Fruit fly (Drosophila melanogaster): ENCODE measurements around the gene CG44303.

CG44303 gene

DNA sequence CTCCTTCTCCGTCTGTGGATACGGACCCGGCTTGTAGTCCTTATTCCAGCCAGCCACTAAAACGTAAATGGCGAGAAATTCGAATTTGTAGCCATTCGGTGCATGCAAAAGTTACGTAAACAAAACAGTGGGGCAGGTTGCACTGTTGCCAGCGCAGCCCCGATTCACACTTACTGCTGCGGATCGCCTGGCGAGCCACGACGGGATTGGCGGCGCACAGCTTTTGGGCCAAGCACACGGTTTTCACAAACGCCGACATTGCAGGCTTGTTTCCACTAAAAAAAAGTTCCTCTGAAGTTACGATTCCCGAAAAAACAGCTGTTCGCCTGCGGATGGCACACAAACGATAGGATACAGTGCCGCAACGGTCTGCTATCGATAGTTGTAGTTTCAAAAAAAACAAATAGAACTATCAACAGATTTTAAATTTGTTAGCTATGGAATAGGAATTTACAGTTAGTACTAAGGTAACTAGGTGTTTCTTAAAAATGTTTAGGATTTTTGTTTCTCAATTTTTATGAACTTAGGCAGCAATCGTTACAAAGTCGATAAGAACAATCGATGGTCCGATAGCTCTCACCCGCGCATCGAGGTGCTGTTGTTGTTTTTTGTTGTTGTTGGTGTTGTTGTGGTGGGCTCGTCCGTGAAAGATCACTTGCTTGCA is 9.3 kb downstream of the CG44303 start, which contains the start of gene Fum1:
TSS of gene Fum1 (plus strand) at position 599 of the 664 bp plus-strand sequence.
- TF ChIP-seq ey (GFP tag; optimal IDR thresholded peaks at IDR 0.05) (peak; percentile 2), dl (GFP tag; optimal IDR thresholded peaks at IDR 0.05; ENCODE audit: insufficient read depth in 1 of 2, partially characterized antibody in 2 of 2) (no peak), rgr (GFP tag; optimal IDR thresholded peaks at IDR 0.05) (peak; percentile 39), foxo (GFP tag; optimal IDR thresholded peaks at IDR 0.05) (peak in 1 of 2 experiments; percentile 36), Hnf4 (GFP tag; optimal IDR thresholded peaks at IDR 0.05) (no peak), Hr78 (GFP tag; optimal IDR thresholded peaks at IDR 0.05) (no peak), OdsH (GFP tag; optimal IDR thresholded peaks at IDR 0.05) (no peak), Sp1 (GFP tag; optimal IDR thresholded peaks at IDR 0.05) (peak; percentile 17), Vsx2 (GFP tag; optimal IDR thresholded peaks at IDR 0.05; ENCODE audit: partially characterized antibody) (no peak), HLH106 (tag; optimal IDR thresholded peaks at IDR 0.05) (peak; percentile 45), h (GFP tag; optimal IDR thresholded peaks at IDR 0.05) (peak; percentile 36), woc (GFP tag; optimal IDR thresholded peaks at IDR 0.05) (peak; percentile 48), usp (GFP tag; optimal IDR thresholded peaks at IDR 0.05) (no peak), sv (GFP tag; optimal IDR thresholded peaks at IDR 0.05) (peak; percentile 6), Rel (GFP tag; optimal IDR thresholded peaks at IDR 0.05) (no peak), Rel (tag; optimal IDR thresholded peaks at IDR 0.05) (peak; percentile 1)

DNA sequence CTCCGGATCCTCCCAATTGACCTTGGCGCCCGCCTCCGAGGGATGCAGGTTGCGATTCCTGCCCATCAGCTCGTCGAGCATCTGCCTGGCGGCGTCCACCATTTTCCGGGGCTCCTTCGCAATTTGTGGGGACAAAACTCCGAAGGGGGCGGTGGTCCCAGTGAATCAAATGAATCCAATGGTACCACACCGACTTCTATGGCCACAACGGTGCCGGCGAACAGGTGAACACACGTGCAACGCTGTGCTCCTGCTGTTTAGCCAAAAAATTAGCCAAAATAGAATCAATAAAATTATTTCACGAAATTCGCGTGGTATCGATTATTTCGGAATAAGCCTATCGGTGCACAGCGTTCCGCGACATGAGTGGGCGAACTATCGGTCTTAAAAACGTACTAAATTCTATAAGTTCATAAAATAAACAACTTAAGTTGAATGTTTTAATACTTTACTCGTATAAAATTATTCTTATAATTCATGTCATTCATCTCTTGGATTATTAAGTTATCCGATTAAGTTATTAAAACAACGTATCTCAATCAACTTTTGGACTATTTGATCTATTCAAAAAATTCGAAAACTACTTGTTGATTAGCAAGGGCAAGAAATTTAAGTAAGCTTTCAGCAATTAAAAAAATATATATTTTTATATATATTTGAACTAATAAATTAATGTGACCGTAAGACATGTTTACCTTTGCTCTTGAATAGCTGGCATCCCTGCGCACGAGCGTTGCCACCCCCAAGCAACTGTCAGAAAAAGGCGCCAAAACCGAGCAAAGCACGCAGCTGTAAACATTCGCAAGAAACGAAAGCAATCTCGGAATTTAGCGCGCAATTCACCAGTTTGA is 13.4 kb downstream of the CG44303 start, which contains the start of the genes CG3198 and Mcm6:
TSS of gene CG3198 (minus strand) at position 337 of the 851 bp plus-strand sequence.
TSS of gene Mcm6 (plus strand) at position 751 of the 851 bp plus-strand sequence.
- TF ChIP-seq Myc (optimal IDR thresholded peaks at IDR 0.05) (peak; percentile 6), GATAd (GFP tag; optimal IDR thresholded peaks at IDR 0.05) (no peak), HLH106 (tag; optimal IDR thresholded peaks at IDR 0.05) (peak; percentile 16), Rel (GFP tag; optimal IDR thresholded peaks at IDR 0.05) (no peak), Rel (tag; optimal IDR thresholded peaks at IDR 0.05) (no peak)

DNA sequence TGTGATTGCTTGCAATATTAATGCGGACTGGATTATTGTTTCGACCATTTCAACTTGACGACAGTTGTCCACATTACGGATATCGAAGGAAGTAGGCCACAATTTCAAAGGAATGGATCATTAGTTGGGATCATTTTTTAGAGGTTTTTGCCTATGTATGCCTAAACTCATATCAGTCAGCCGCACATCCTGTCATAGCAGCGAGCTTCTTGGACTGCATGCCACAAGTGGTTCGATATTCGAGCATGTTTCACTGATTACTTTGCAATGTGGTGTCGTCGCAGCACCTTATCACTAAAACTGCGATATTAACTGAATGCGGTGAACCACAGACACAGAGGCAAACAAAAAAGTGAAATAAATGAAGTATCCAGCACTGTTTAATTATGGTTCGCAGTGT is 23.2 kb downstream of the CG44303 start:
- TF ChIP-seq Rel (GFP tag; optimal IDR thresholded peaks at IDR 0.05) (no peak), Rel (tag; optimal IDR thresholded peaks at IDR 0.05) (peak; percentile 32), Hr83 (GFP tag; optimal IDR thresholded peaks at IDR 0.05; ENCODE audit: poor library complexity, severe bottlenecking) (no peak)

DNA sequence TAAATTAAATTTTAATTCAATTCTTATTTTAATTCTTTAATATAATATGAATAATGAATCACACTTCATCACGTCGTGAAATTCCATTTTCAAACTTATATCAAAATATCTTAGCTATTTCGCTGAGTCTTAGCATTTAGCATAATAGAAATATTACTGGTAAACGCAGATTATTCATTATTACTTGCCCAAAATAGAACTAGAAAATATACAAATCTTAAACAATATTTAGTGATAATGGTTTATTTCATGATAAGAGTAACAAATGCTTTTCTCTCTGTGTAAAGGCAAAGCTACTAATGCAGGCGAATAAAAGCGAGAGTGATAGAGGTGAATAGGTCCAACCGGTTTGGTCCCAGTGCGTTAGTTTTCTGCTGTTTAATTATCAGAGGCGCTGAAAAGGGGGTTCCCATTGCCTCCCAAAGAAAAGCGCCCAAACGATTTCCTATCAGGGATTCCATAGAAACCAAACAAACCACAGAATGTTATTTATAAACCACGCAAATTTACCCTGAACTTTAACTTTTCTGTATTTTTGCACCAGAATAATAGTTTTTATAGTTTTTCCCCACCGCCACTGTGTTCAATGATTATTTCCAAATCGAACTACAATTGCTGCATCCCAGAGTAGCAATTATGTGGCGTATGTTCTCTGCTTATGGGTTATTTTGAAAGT is 24.2 kb downstream of the CG44303 start:
- TF ChIP-seq pan (optimal IDR thresholded peaks at IDR 0.05) (no peak), OdsH (GFP tag; optimal IDR thresholded peaks at IDR 0.05) (no peak), br (GFP tag; optimal IDR thresholded peaks at IDR 0.05) (no peak), dsf (GFP tag; optimal IDR thresholded peaks at IDR 0.05; ENCODE audit: borderline replicate concordance) (no peak), fru (GFP tag; optimal IDR thresholded peaks at IDR 0.05) (peak; percentile 31), foxo (GFP tag; optimal IDR thresholded peaks at IDR 0.05) (peak in 1 of 2 experiments; percentile 38), ey (GFP tag; optimal IDR thresholded peaks at IDR 0.05) (peak; percentile 12)

DNA sequence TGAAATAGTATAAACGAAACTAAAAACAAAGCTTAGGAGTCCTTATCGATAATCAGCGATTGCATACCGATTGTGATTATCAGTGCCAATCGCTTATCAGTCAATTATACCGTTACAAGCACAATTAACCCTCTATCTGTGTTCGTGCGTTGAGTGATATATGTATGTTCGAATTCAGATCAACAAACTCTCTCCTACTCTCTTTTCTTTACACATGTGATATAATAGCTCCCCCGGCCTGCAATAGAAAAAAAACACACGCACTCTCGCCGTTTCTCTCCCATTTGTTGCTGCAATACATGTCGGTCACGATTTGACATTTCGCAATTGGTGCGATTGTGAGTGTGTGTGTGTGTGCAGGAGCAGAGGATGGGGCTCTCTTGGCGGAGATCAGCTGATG is 24.8 kb downstream of the CG44303 start:
- no peak for TF ChIP-seq OdsH (GFP tag; optimal IDR thresholded peaks at IDR 0.05)
- no peak for TF ChIP-seq jim (GFP tag; optimal IDR thresholded peaks at IDR 0.05)
- no peak for TF ChIP-seq Jra (GFP tag; optimal IDR thresholded peaks at IDR 0.05)
- TF ChIP-seq sv (GFP tag; optimal IDR thresholded peaks at IDR 0.05), result no peak
- TF ChIP-seq Mio (GFP tag; optimal IDR thresholded peaks at IDR 0.05), result no peak
- TF ChIP-seq CG32264 (GFP tag; optimal IDR thresholded peaks at IDR 0.05), result no peak
- no peak for TF ChIP-seq h (GFP tag; optimal IDR thresholded peaks at IDR 0.05)
- TF ChIP-seq woc (GFP tag; optimal IDR thresholded peaks at IDR 0.05), result no peak
- no peak for TF ChIP-seq Vsx2 (GFP tag; optimal IDR thresholded peaks at IDR 0.05; ENCODE audit: partially characterized antibody)
- no peak for TF ChIP-seq Sp1 (GFP tag; optimal IDR thresholded peaks at IDR 0.05)
- TF ChIP-seq usp (GFP tag; optimal IDR thresholded peaks at IDR 0.05), result no peak
- TF ChIP-seq Hnf4 (GFP tag; optimal IDR thresholded peaks at IDR 0.05), result no peak
- TF ChIP-seq ey (GFP tag; optimal IDR thresholded peaks at IDR 0.05), result no peak
- TF ChIP-seq tai (GFP tag; optimal IDR thresholded peaks at IDR 0.05), result no peak
- TF ChIP-seq dsf (GFP tag; optimal IDR thresholded peaks at IDR 0.05; ENCODE audit: borderline replicate concordance), result no peak
- no peak for TF ChIP-seq foxo (GFP tag; optimal IDR thresholded peaks at IDR 0.05)
- TF ChIP-seq Hr83 (GFP tag; optimal IDR thresholded peaks at IDR 0.05; ENCODE audit: poor library complexity, severe bottlenecking), result no peak

Measured in whole organism, wandering third instar larva.